Worm (Caenorhabditis elegans) whole organism, early embryonic: Measurements from ENCODE around the gene gly-3.

ENCODE experiments used
- F13C5.2 ChIP-seq: sonication (generic microtip); optimal IDR thresholded peaks from 2 replicates; lab custom pipeline; 2017; ENCODE audit warnings: mild to moderate bottlenecking, missing genetic modification characterization, inconsistent platforms, missing compliant biosample characterization
- ama-1 ChIP-seq: fragments of 150-350 bp; optimal IDR thresholded peaks from 2 replicates; lab custom pipeline; 2014
- ceh-13 ChIP-seq: fragments of 200-800 bp; sonication (Bioruptor generic); optimal IDR thresholded peaks from 2 replicates; lab custom pipeline; 2018; ENCODE audit warnings: mild to moderate bottlenecking, missing genetic modification characterization, missing compliant biosample characterization
- tbx-11 ChIP-seq: fragments of 200-800 bp; sonication (Bioruptor generic); IDR thresholded peaks from 2 replicates; pipeline ENCODE4 v1.3.6; 2022; ENCODE audit warnings: missing genetic modification characterization, missing compliant biosample characterization
- tbx-37 ChIP-seq: fragments of 200-800 bp; sonication (Bioruptor generic); conservative IDR thresholded peaks from 2 replicates; pipeline ENCODE4 v1.3.6; 2022; ENCODE audit warnings: missing genetic modification reagents, missing genetic modification characterization, missing compliant biosample characterization

DNA sequence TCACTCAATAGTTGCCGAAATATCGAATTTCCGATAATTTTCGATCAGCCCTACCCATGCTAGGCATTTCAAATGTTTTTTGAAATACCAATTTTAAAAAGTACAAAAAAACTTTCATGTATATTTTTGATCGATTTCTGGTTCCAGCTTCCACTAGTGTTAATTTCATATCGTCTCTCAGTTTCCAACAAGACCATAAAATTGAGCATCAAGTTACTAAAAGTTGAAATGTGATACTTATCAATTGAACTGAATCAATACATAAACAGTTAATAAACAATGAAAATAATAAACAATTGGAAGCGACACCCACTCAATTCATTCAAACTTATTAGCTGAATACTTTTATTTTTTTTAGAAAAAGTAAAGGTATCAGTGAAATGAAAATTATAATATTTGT, 51.4 kb downstream of the gly-3 start, which contains the start of gene cup-4:
- no peak for TF ChIP-seq ceh-13 (GFP tag; lab: Kevin White, UChicago)
- TF ChIP-seq F13C5.2 (tag; lab: Kevin White, UChicago), result no peak
- TF ChIP-seq ama-1 (lab: Kevin White, UChicago), result no peak
- no peak for TF ChIP-seq tbx-37 (GFP tag; lab: Robert Waterston, UW)
- no peak for TF ChIP-seq tbx-11 (GFP tag; lab: Robert Waterston, UW)
